Worm (Caenorhabditis elegans) whole organism, L4 larva: Measurements from ENCODE around the gene fbxb-114.

Experiments used
- D1046.2 ChIP-seq: fragments of 200-800 bp; sonication (Bioruptor generic); IDR thresholded peaks from 2 replicates; pipeline ENCODE4 v1.3.6; 2022; ENCODE audit warnings: missing genetic modification characterization, missing compliant biosample characterization
- F10B5.3 ChIP-seq: sonication (generic microtip); optimal IDR thresholded peaks from 2 replicates; lab custom pipeline; 2016; ENCODE audit warnings: mild to moderate bottlenecking, missing genetic modification characterization, missing compliant biosample characterization
- F26F4.8 ChIP-seq: fragments of 200-800 bp; sonication (Bioruptor generic); conservative IDR thresholded peaks from 2 replicates; pipeline ENCODE4 v1.3.6; 2022; ENCODE audit warnings: missing genetic modification characterization, missing compliant biosample characterization
- F49E8.2 ChIP-seq: sonication (generic microtip); optimal IDR thresholded peaks from 2 replicates; lab custom pipeline; 2016; ENCODE audit warnings: missing compliant biosample characterization, mild to moderate bottlenecking, missing genetic modification characterization, borderline replicate concordance
- T20F7.1 ChIP-seq: fragments of 200-800 bp; sonication (Bioruptor generic); optimal IDR thresholded peaks from 2 replicates; lab custom pipeline; 2018; ENCODE audit warnings: mild to moderate bottlenecking, missing genetic modification characterization, missing compliant biosample characterization
- Y105C5A.15 ChIP-seq: fragments of 200-800 bp; sonication (Bioruptor generic); IDR thresholded peaks from 2 replicates; pipeline ENCODE4 v1.3.6; 2022; ENCODE audit warnings: missing genetic modification characterization, missing compliant biosample characterization
- aha-1 ChIP-seq: fragments of 150-350 bp; peaks from one replicate; lab custom pipeline; 2014; ENCODE audit warnings: missing biosample characterization, missing genetic modification characterization
- aly-2 ChIP-seq: sonication (generic microtip); optimal IDR thresholded peaks from 2 replicates; lab custom pipeline; 2018; ENCODE audit warnings: missing biosample characterization, missing genetic modification characterization
- ceh-20 ChIP-seq: fragments of 200-800 bp; sonication (Bioruptor generic); IDR thresholded peaks from 2 replicates; pipeline ENCODE4 v1.3.6; 2022; ENCODE audit warnings: missing genetic modification reagents, missing genetic modification characterization, missing compliant biosample characterization
- ceh-28 ChIP-seq: fragments of 150-350 bp; optimal IDR thresholded peaks from 2 replicates; lab custom pipeline; 2014; ENCODE audit warnings: missing biosample characterization, missing genetic modification reagents, missing genetic modification characterization
- ceh-32 ChIP-seq: sonication (generic microtip); optimal IDR thresholded peaks from 2 replicates; lab custom pipeline; 2016; ENCODE audit warnings: mild to moderate bottlenecking, missing genetic modification characterization, missing compliant biosample characterization; ENCODE audit not compliant: poor library complexity
- daf-12 ChIP-seq: fragments of 150-350 bp; optimal IDR thresholded peaks from 2 replicates; lab custom pipeline; 2014; ENCODE audit warnings: missing biosample characterization, missing genetic modification reagents, missing genetic modification characterization
- daf-8 ChIP-seq: fragments of 200-800 bp; sonication (Bioruptor generic); IDR thresholded peaks from 2 replicates; pipeline ENCODE4 v1.3.6; 2022; ENCODE audit warnings: missing genetic modification characterization, missing compliant biosample characterization
- dmd-8 ChIP-seq: fragments of 200-800 bp; sonication (Bioruptor generic); IDR thresholded peaks from 2 replicates; pipeline ENCODE4 v1.3.6; 2022; ENCODE audit warnings: missing genetic modification characterization, missing compliant biosample characterization
- duxl-1 ChIP-seq: sonication (generic microtip); optimal IDR thresholded peaks from 2 replicates; lab custom pipeline; 2016; ENCODE audit warnings: mild to moderate bottlenecking, missing genetic modification characterization, moderate library complexity, missing compliant biosample characterization; ENCODE audit not compliant: poor library complexity
- fos-1 ChIP-seq: fragments of 150-350 bp; optimal IDR thresholded peaks from 2 replicates; lab custom pipeline; 2014; ENCODE audit warnings: missing biosample characterization, missing genetic modification characterization
- hlh-11 ChIP-seq: fragments of 200-800 bp; sonication (Bioruptor generic); optimal IDR thresholded peaks from 2 replicates; lab custom pipeline; 2018; ENCODE audit warnings: mild to moderate bottlenecking, missing genetic modification characterization, missing compliant biosample characterization
- hmg-1.1 ChIP-seq: fragments of 200-800 bp; sonication (Bioruptor generic); IDR thresholded peaks from 2 replicates; pipeline ENCODE4 v1.3.6; 2022; ENCODE audit warnings: missing genetic modification reagents, missing genetic modification characterization, missing compliant biosample characterization
- lim-7 ChIP-seq: fragments of 200-800 bp; sonication (Bioruptor generic); IDR thresholded peaks from 2 replicates; pipeline ENCODE4 v1.3.6; 2022; ENCODE audit warnings: missing genetic modification characterization, missing compliant biosample characterization
- lin-1 ChIP-seq: fragments of 200-800 bp; sonication (Bioruptor generic); IDR thresholded peaks from 2 replicates; pipeline ENCODE4 v1.3.6; 2022; ENCODE audit warnings: missing genetic modification reagents, missing genetic modification characterization, missing compliant biosample characterization
- lin-29 ChIP-seq: fragments of 200-800 bp; sonication (Bioruptor generic); IDR thresholded peaks from 2 replicates; pipeline ENCODE4 v1.3.6; 2022; ENCODE audit warnings: missing genetic modification reagents, missing genetic modification characterization, missing compliant biosample characterization
- lin-39 ChIP-seq: fragments of 150-350 bp; optimal IDR thresholded peaks from 2 replicates; lab custom pipeline; 2014; ENCODE audit warnings: missing biosample characterization, missing genetic modification reagents, missing genetic modification characterization
- madf-5 ChIP-seq, 2 experiments: fragments of 200-800 bp; sonication (Bioruptor generic); IDR thresholded peaks; 2 replicates each; pipeline ENCODE4 v1.3.6; 2022; ENCODE audit warnings: missing compliant biosample characterization in 2 of 2, missing genetic modification characterization in 2 of 2
- mdt-29 ChIP-seq: fragments of 200-800 bp; sonication (Bioruptor generic); IDR thresholded peaks from 2 replicates; pipeline ENCODE4 v1.3.6; 2022; ENCODE audit warnings: missing genetic modification reagents, missing genetic modification characterization, missing compliant biosample characterization
- mep-1 ChIP-seq: fragments of 150-350 bp; sonication (generic microtip); optimal IDR thresholded peaks from 3 replicates; lab custom pipeline; 2014; ENCODE audit warnings: missing biosample characterization, missing genetic modification characterization
- mxl-2 ChIP-seq: fragments of 200-800 bp; sonication (Bioruptor generic); conservative IDR thresholded peaks from 2 replicates; pipeline ENCODE4 v1.3.6; 2022; ENCODE audit warnings: missing genetic modification reagents, missing genetic modification characterization, missing compliant biosample characterization
- nhr-10 ChIP-seq: fragments of 150-350 bp; optimal IDR thresholded peaks from 2 replicates; lab custom pipeline; 2014; ENCODE audit warnings: missing biosample characterization, missing genetic modification characterization
- nhr-102 ChIP-seq: sonication (generic microtip); optimal IDR thresholded peaks from 2 replicates; lab custom pipeline; 2016; ENCODE audit warnings: mild to moderate bottlenecking, missing genetic modification characterization, moderate library complexity, missing compliant biosample characterization
- nhr-11 ChIP-seq: fragments of 150-350 bp; optimal IDR thresholded peaks from 2 replicates; lab custom pipeline; 2014; ENCODE audit warnings: missing biosample characterization, missing genetic modification characterization
- nhr-111 ChIP-seq: fragments of 200-800 bp; sonication (Bioruptor generic); optimal IDR thresholded peaks from 2 replicates; lab custom pipeline; 2018; ENCODE audit warnings: mild to moderate bottlenecking, missing genetic modification characterization, missing compliant biosample characterization
- nhr-25 ChIP-seq: sonication (generic microtip); optimal IDR thresholded peaks from 2 replicates; lab custom pipeline; 2017; ENCODE audit warnings: missing genetic modification characterization, mild to moderate bottlenecking, missing compliant biosample characterization, antibody characterized with exemption, moderate library complexity, borderline replicate concordance; ENCODE audit not compliant: insufficient read depth
- nhr-76 ChIP-seq: fragments of 150-350 bp; optimal IDR thresholded peaks from 2 replicates; lab custom pipeline; 2014; ENCODE audit warnings: missing biosample characterization, missing genetic modification characterization
- nhr-77 ChIP-seq: fragments of 150-350 bp; optimal IDR thresholded peaks from 2 replicates; lab custom pipeline; 2014; ENCODE audit warnings: missing biosample characterization, missing genetic modification characterization
- pha-4 ChIP-seq, 2 experiments: fragments of 150-350 bp in 1 of 2; fragments of 200-800 bp in 1 of 2; sonication (Bioruptor generic) in 1 of 2; IDR thresholded peaks in 1 of 2; optimal IDR thresholded peaks in 1 of 2; 2 replicates each; pipeline versions ENCODE4 v1.3.6 to Lab custom; 2014 to 2022; ENCODE audit warnings: missing genetic modification characterization in 2 of 2, missing genetic modification reagents in 2 of 2, missing biosample characterization in 1 of 2, missing compliant biosample characterization in 1 of 2
- rbr-2 ChIP-seq: sonication (generic microtip); optimal IDR thresholded peaks from 2 replicates; lab custom pipeline; 2016; ENCODE audit warnings: missing genotype, missing genetic modification characterization, missing compliant biosample characterization
- sdz-12 ChIP-seq: fragments of 200-800 bp; sonication (Bioruptor generic); optimal IDR thresholded peaks from 2 replicates; lab custom pipeline; 2018; ENCODE audit warnings: mild to moderate bottlenecking, missing genetic modification characterization, missing compliant biosample characterization
- skn-1 ChIP-seq: fragments of 150-350 bp; optimal IDR thresholded peaks from 2 replicates; lab custom pipeline; 2014; ENCODE audit warnings: missing biosample characterization, missing genetic modification characterization
- snpc-1.2 ChIP-seq: fragments of 200-800 bp; sonication (Bioruptor generic); IDR thresholded peaks from 2 replicates; pipeline ENCODE4 v1.3.6; 2022; ENCODE audit warnings: missing genetic modification reagents, missing genetic modification characterization, missing compliant biosample characterization
- spr-1 ChIP-seq: sonication (generic microtip); optimal IDR thresholded peaks from 2 replicates; lab custom pipeline; 2016; ENCODE audit warnings: mild to moderate bottlenecking, missing genetic modification characterization, missing compliant biosample characterization
- tag-97 ChIP-seq: fragments of 200-800 bp; sonication (Bioruptor generic); IDR thresholded peaks from 2 replicates; pipeline ENCODE4 v1.3.6; 2022; ENCODE audit warnings: missing genetic modification characterization, missing compliant biosample characterization
- tra-1 ChIP-seq: fragments of 200-800 bp; sonication (Bioruptor generic); IDR thresholded peaks from 2 replicates; pipeline ENCODE4 v1.3.6; 2022; ENCODE audit warnings: missing genetic modification reagents, missing genetic modification characterization, missing compliant biosample characterization
- unc-130 ChIP-seq: sonication (generic microtip); optimal IDR thresholded peaks from 2 replicates; lab custom pipeline; 2016; ENCODE audit warnings: missing genetic modification reagents, missing genetic modification characterization, missing compliant biosample characterization
- unc-62 ChIP-seq, 3 experiments: fragments of 150-350 bp in 1 of 3; sonication (generic microtip); optimal IDR thresholded peaks in 2 of 3; peaks in 1 of 3; 1 replicate in 1 of 3; 2 replicates in 2 of 3; lab custom pipeline; 2014 to 2017; ENCODE audit warnings: missing biosample characterization in 3 of 3, missing genetic modification characterization in 3 of 3, missing genetic modification reagents in 3 of 3, missing genotype in 1 of 3
- vab-7 ChIP-seq: fragments of 200-800 bp; sonication (Bioruptor generic); IDR thresholded peaks from 2 replicates; pipeline ENCODE4 v1.3.6; 2022; ENCODE audit warnings: missing genetic modification reagents, missing genetic modification characterization, missing compliant biosample characterization
- zfp-3 ChIP-seq: fragments of 200-800 bp; sonication (Bioruptor generic); conservative IDR thresholded peaks from 2 replicates; pipeline ENCODE4 v1.3.6; 2022; ENCODE audit warnings: missing genetic modification reagents, missing genetic modification characterization, missing compliant biosample characterization
- zip-11 ChIP-seq: fragments of 200-800 bp; sonication (Bioruptor generic); IDR thresholded peaks from 2 replicates; pipeline ENCODE4 v1.3.6; 2022; ENCODE audit warnings: missing genetic modification characterization, missing compliant biosample characterization
- zip-2 ChIP-seq: fragments of 150-350 bp; optimal IDR thresholded peaks from 2 replicates; lab custom pipeline; 2014; ENCODE audit warnings: missing biosample characterization, missing genetic modification characterization
- ztf-7 ChIP-seq: fragments of 150-350 bp; optimal IDR thresholded peaks from 2 replicates; lab custom pipeline; 2014; ENCODE audit warnings: missing biosample characterization, missing genetic modification characterization

fbxb-114 gene

ce11 chrX:16921533-16921932 lies at the start of gene fbxb-114:
Gene fbxb-114 (plus strand): TSS chrX:16921833.
- TF ChIP-seq ztf-7 (tag; lab: Kevin White, UChicago) (no peak), ceh-20 (GFP tag; lab: Robert Waterston, UW) (no peak), unc-62 (GFP tag; optimal IDR thresholded peaks at IDR 0.05 in 1 of 2; lab: Kevin White, UChicago) (peak in 1 of 2 experiments; percentile 39), unc-62 (tag; optimal IDR thresholded peaks at IDR 0.05; lab: Kevin White, UChicago) (no peak), snpc-1.2 (GFP tag; lab: Robert Waterston, UW) (no peak), F26F4.8 (no peak), vab-7 (GFP tag; lab: Robert Waterston, UW) (no peak), dmd-8 (GFP tag; lab: Robert Waterston, UW) (no peak), lin-1 (GFP tag; lab: Robert Waterston, UW) (no peak)

- TF ChIP-seq aha-1 (tag; lab: Kevin White, UChicago), result peak; percentile 82
- TF ChIP-seq T20F7.1 (GFP tag; lab: Kevin White, UChicago), result no peak
- TF ChIP-seq ceh-28, result no peak
- TF ChIP-seq nhr-25 (tag; lab: Kevin White, UChicago), result no peak
- no peak for TF ChIP-seq zfp-3
- TF ChIP-seq tra-1, result peak; percentile 42; the same call in 1 of the 2 replicates
- TF ChIP-seq nhr-11, result peak; percentile 44
- TF ChIP-seq ceh-32 (tag; lab: Kevin White, UChicago), result no peak
- TF ChIP-seq vab-7 (GFP tag; lab: Robert Waterston, UW), result no peak
- no peak for TF ChIP-seq F10B5.3
- TF ChIP-seq nhr-102, result peak; percentile 6
- TF ChIP-seq nhr-76 (tag; lab: Kevin White, UChicago), result no peak
- TF ChIP-seq nhr-10 (tag; lab: Kevin White, UChicago), result no peak
- TF ChIP-seq unc-62 (GFP tag; optimal IDR thresholded peaks at IDR 0.05 in 1 of 2; lab: Kevin White, UChicago), result peak in 1 of 2 experiments; percentile 17
- TF ChIP-seq unc-62 (tag; optimal IDR thresholded peaks at IDR 0.05; lab: Kevin White, UChicago), result no peak
- TF ChIP-seq zip-2 (tag; lab: Kevin White, UChicago), result no peak
- no peak for TF ChIP-seq mdt-29 (GFP tag; lab: Robert Waterston, UW)
- no peak for TF ChIP-seq D1046.2 (GFP tag; lab: Robert Waterston, UW)
- TF ChIP-seq hmg-1.1 (GFP tag; lab: Robert Waterston, UW), result peak; percentile 90
- no peak for TF ChIP-seq duxl-1 (tag; lab: Kevin White, UChicago)
- no peak for TF ChIP-seq lim-7
- TF ChIP-seq sdz-12 (GFP tag; lab: Kevin White, UChicago), result no peak
- TF ChIP-seq spr-1 (tag; lab: Kevin White, UChicago), result no peak
- TF ChIP-seq daf-12 (tag; lab: Kevin White, UChicago), result no peak
- no peak for TF ChIP-seq mxl-2 (GFP tag; lab: Robert Waterston, UW)
- no peak for TF ChIP-seq F49E8.2
- TF ChIP-seq ztf-7 (tag; lab: Kevin White, UChicago), result no peak
- no peak for TF ChIP-seq nhr-77 (tag; lab: Kevin White, UChicago)
- TF ChIP-seq tag-97 (GFP tag; lab: Robert Waterston, UW), result no peak
- TF ChIP-seq fos-1 (tag; lab: Kevin White, UChicago), result no peak
- TF ChIP-seq lin-29 (GFP tag; lab: Robert Waterston, UW), result no peak
- no peak for TF ChIP-seq zip-11
- peak; percentile 86 for TF ChIP-seq hlh-11 (tag; lab: Kevin White, UChicago)
- TF ChIP-seq lin-1 (GFP tag; lab: Robert Waterston, UW), result peak; percentile 38; the same call in 1 of the 2 replicates
- TF ChIP-seq unc-130 (GFP tag; lab: Kevin White, UChicago), result no peak
- TF ChIP-seq aly-2, result no peak
- no peak for TF ChIP-seq nhr-111
- TF ChIP-seq skn-1 (tag; lab: Kevin White, UChicago), result no peak
- TF ChIP-seq rbr-2 (tag; lab: Kevin White, UChicago), result peak; percentile 79
- no peak for TF ChIP-seq mep-1 (tag; lab: Kevin White, UChicago)
- no peak for TF ChIP-seq pha-4 (GFP tag; IDR thresholded peaks at IDR 0.05; lab: Robert Waterston, UW)
- peak; percentile 30 for TF ChIP-seq pha-4 (tag; optimal IDR thresholded peaks at IDR 0.05; lab: Kevin White, UChicago)
- no peak for TF ChIP-seq daf-8
- no peak for TF ChIP-seq lin-39
- TF ChIP-seq Y105C5A.15 (GFP tag; lab: Robert Waterston, UW), result no peak
- no peak for TF ChIP-seq madf-5 (GFP tag; IDR thresholded peaks at IDR 0.05; lab: Robert Waterston, UW)
Observed at ce11 chrX:16872446-16872962, 49.1 kb upstream of the fbxb-114 start, which contains the start of gene T20F7.1. Gene T20F7.1 (plus strand): TSS chrX:16872912.
